Worm (Caenorhabditis elegans): Measurements from ENCODE around the gene Y26G10.6.

The Y26G10.6 gene

ce11 chrV:17705814-17706213 lies 6.1 kb downstream of the Y26G10.6 start, which contains the start of gene W06D12.6:
TSS of gene W06D12.6 (plus strand) at chrV:17706114.
- TF ChIP-seq nhr-111 (GFP tag; optimal IDR thresholded peaks at IDR 0.05), result no peak
- TF ChIP-seq dve-1 (tag; optimal IDR thresholded peaks at IDR 0.05; ENCODE audit: insufficient read depth), result no peak
- TF ChIP-seq rbr-2 (tag; optimal IDR thresholded peaks at IDR 0.05), result no peak
- TF ChIP-seq F26F4.8 (GFP tag; conservative IDR thresholded peaks at IDR 0.05), result no peak
- no peak for TF ChIP-seq zag-1 (tag; optimal IDR thresholded peaks at IDR 0.05)
- no peak for TF ChIP-seq ceh-28 (tag; optimal IDR thresholded peaks at IDR 0.05)
- TF ChIP-seq daf-16 (GFP tag; optimal IDR thresholded peaks at IDR 0.05), result no peak
- TF ChIP-seq daf-16 (tag; optimal IDR thresholded peaks at IDR 0.05), result no peak

- TF ChIP-seq aha-1 (tag) (peak; percentile 92), lin-29 (GFP tag; IDR thresholded peaks at IDR 0.05) (no peak), unc-62 (GFP tag; optimal IDR thresholded peaks at IDR 0.05 in 1 of 2) (peak in 1 of 2 experiments; percentile 94), unc-62 (tag; optimal IDR thresholded peaks at IDR 0.05) (no peak)
These were observed 6.6 kb downstream of the Y26G10.6 start for ce11 chrV:17706217-17706806.

- no peak for TF ChIP-seq R02D3.7 (tag; optimal IDR thresholded peaks at IDR 0.05)
- no peak for TF ChIP-seq hmg-1.1 (GFP tag; IDR thresholded peaks at IDR 0.05)
- TF ChIP-seq mxl-3 (GFP tag; optimal IDR thresholded peaks at IDR 0.05), result no peak
- no peak for TF ChIP-seq fkh-10 (GFP tag; optimal IDR thresholded peaks at IDR 0.05)
- no peak for TF ChIP-seq mxl-2 (GFP tag; conservative IDR thresholded peaks at IDR 0.05)
- no peak for TF ChIP-seq snpc-1.2 (GFP tag; IDR thresholded peaks at IDR 0.05)
- TF ChIP-seq nhr-10 (tag; optimal IDR thresholded peaks at IDR 0.05), result no peak
- no peak for TF ChIP-seq aha-1 (tag)
These were observed 7.3 kb downstream of the Y26G10.6 start, which contains the start of gene srh-31 for ce11 chrV:17707022-17707421. TSS of gene srh-31 (plus strand) at chrV:17707322.

ce11 chrV:17712349-17712748 lies 12.6 kb downstream of the Y26G10.6 start:
- no peak for TF ChIP-seq unc-62 (GFP tag; optimal IDR thresholded peaks at IDR 0.05 in 1 of 2)
- TF ChIP-seq unc-62 (tag; optimal IDR thresholded peaks at IDR 0.05), result no peak
- peak; percentile 58 for TF ChIP-seq aha-1 (tag)
- peak; percentile 60 for TF ChIP-seq set-16 (GFP tag; IDR thresholded peaks at IDR 0.05)

- TF ChIP-seq F49E8.2 (tag; optimal IDR thresholded peaks at IDR 0.05; ENCODE audit: borderline replicate concordance), result no peak
- TF ChIP-seq php-3 (GFP tag; IDR thresholded peaks at IDR 0.05), result peak; percentile 61; the same call in 1 of the 2 replicates
- peak; percentile 91 for TF ChIP-seq nhr-28 (tag; optimal IDR thresholded peaks at IDR 0.05)
- TF ChIP-seq ceh-20 (GFP tag; IDR thresholded peaks at IDR 0.05), result no peak
- no peak for TF ChIP-seq daf-19 (GFP tag; conservative IDR thresholded peaks at IDR 0.05)
- no peak for TF ChIP-seq mxl-2 (GFP tag; conservative IDR thresholded peaks at IDR 0.05)
- TF ChIP-seq F26F4.8 (GFP tag; conservative IDR thresholded peaks at IDR 0.05), result no peak
- TF ChIP-seq nhr-77 (tag; optimal IDR thresholded peaks at IDR 0.05), result peak; percentile 44
- no peak for TF ChIP-seq dmd-8 (GFP tag; IDR thresholded peaks at IDR 0.05)
- no peak for TF ChIP-seq spr-1 (tag; optimal IDR thresholded peaks at IDR 0.05)
- TF ChIP-seq dmd-6 (GFP tag; IDR thresholded peaks at IDR 0.05), result peak; percentile 83
- TF ChIP-seq daf-16 (GFP tag; optimal IDR thresholded peaks at IDR 0.05), result no peak
- TF ChIP-seq daf-16 (tag; optimal IDR thresholded peaks at IDR 0.05), result peak; percentile 63
- TF ChIP-seq lir-3 (tag; optimal IDR thresholded peaks at IDR 0.05), result no peak
- no peak for TF ChIP-seq unc-130 (GFP tag; optimal IDR thresholded peaks at IDR 0.05)
- no peak for TF ChIP-seq jun-1 (tag; optimal IDR thresholded peaks at IDR 0.05)
- TF ChIP-seq daf-8 (GFP tag; IDR thresholded peaks at IDR 0.05), result no peak
- no peak for TF ChIP-seq spr-3 (GFP tag; optimal IDR thresholded peaks at IDR 0.05)
- TF ChIP-seq nhr-42 (GFP tag; IDR thresholded peaks at IDR 0.05), result no peak
- TF ChIP-seq mes-2 (tag; optimal IDR thresholded peaks at IDR 0.05; ENCODE audit: poor library complexity, severe bottlenecking), result no peak
- no peak for TF ChIP-seq zfp-2 (tag; optimal IDR thresholded peaks at IDR 0.05)
- no peak for TF ChIP-seq lin-39 (tag; optimal IDR thresholded peaks at IDR 0.05)
- peak; percentile 62 for TF ChIP-seq hlh-11 (tag; optimal IDR thresholded peaks at IDR 0.05)
- no peak for TF ChIP-seq lim-7 (GFP tag; IDR thresholded peaks at IDR 0.05)
- no peak for TF ChIP-seq egl-43 (GFP tag; IDR thresholded peaks at IDR 0.05)
- no peak for TF ChIP-seq mdt-29 (GFP tag; IDR thresholded peaks at IDR 0.05)
- no peak for TF ChIP-seq snpc-4 (tag; optimal IDR thresholded peaks at IDR 0.05)
- no peak for TF ChIP-seq pha-4 (GFP tag; IDR thresholded peaks at IDR 0.05)
- TF ChIP-seq pha-4 (tag; optimal IDR thresholded peaks at IDR 0.05), result no peak
These were observed 14.6 kb downstream of the Y26G10.6 start, which contains the start of gene twk-33 for ce11 chrV:17714330-17714729. TSS of gene twk-33 (minus strand) at chrV:17714377.
